Worm (Caenorhabditis elegans): ENCODE measurements around the gene C16C8.5.

DNA sequence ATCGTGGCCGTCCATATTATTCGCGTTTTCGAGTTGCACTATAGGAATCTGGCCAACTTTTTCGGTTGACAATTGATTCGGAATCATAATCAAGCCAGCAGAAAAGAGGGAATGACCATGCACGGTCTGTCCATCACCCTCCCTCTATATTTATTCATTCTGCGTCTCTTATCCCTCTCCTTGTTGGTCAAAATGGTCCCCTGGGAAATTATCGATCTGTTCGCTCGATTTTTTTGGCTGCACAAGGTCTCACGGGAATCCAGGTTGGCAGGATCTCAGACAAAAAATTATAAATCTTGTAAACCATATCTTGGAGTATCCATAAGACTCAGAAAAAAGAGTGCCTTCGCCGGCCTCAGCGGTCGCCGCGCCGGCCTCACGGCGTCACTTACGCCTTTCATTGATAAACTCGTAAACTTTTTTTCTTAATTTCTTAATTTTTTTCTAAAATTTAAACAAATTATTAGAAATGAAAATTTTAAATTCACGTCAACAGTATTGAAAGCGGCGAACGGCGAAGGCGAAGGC lies 30.7 kb downstream of the C16C8.5 start, which contains the start of the genes F18A12.7 and F18A12.2:
- TF ChIP-seq F13C5.2 (tag; optimal IDR thresholded peaks at IDR 0.05) (no peak), tbx-11 (GFP tag; IDR thresholded peaks at IDR 0.05) (no peak), hmbx-1 (tag; optimal IDR thresholded peaks at IDR 0.05) (no peak), pes-1 (GFP tag; IDR thresholded peaks at IDR 0.05) (no peak), ama-1 (optimal IDR thresholded peaks at IDR 0.05) (no peak)
